Fruit fly (Drosophila melanogaster): Measurements from ENCODE around the gene CG15385.

The CG15385 gene

dm6 chr2L:2202853-2203717, 9.3 kb downstream of the CG15385 start (continued):
- peak; percentile 8 for TF ChIP-seq CG11723 (GFP tag; optimal IDR thresholded peaks at IDR 0.05)
- 0 out of 3 replicates have a peak, but pooled peaks have one; percentile 10 for TF ChIP-seq H15 (GFP tag; IDR thresholded peaks at IDR 0.05)
- no peak for TF ChIP-seq CG3995 (GFP tag; optimal IDR thresholded peaks at IDR 0.05)
- no peak for TF ChIP-seq Usf (GFP tag; optimal IDR thresholded peaks at IDR 0.05)
- no peak for TF ChIP-seq Ets65A (GFP tag)
- peak; percentile 39 for TF ChIP-seq kay (GFP tag; optimal IDR thresholded peaks at IDR 0.05)
- TF ChIP-seq lilli (GFP tag; optimal IDR thresholded peaks at IDR 0.05), result no peak
- no peak for TF ChIP-seq fd3F (GFP tag; optimal IDR thresholded peaks at IDR 0.05)
- TF ChIP-seq B-H1 (GFP tag; IDR thresholded peaks at IDR 0.05), result no peak; the same call in 2 of the 3 replicates
- no peak for TF ChIP-seq Lim3 (GFP tag; IDR thresholded peaks at IDR 0.05)
- no peak for TF ChIP-seq CrebB (tag; optimal IDR thresholded peaks at IDR 0.05)
- TF ChIP-seq CG15696 (tag; optimal IDR thresholded peaks at IDR 0.05), result no peak
- TF ChIP-seq Opbp (GFP tag; IDR thresholded peaks at IDR 0.05; ENCODE audit: partially characterized antibody), result peak; percentile 64
- TF ChIP-seq CG32772 (GFP tag; IDR thresholded peaks at IDR 0.05), result no peak
- TF ChIP-seq NK7.1 (GFP tag; optimal IDR thresholded peaks at IDR 0.05), result no peak
- peak; percentile 69 for TF ChIP-seq Drgx (GFP tag; IDR thresholded peaks at IDR 0.05)
- peak; percentile 20; the same call in 1 of the 2 replicates for TF ChIP-seq hbn (GFP tag; IDR thresholded peaks at IDR 0.05; ENCODE audit: partially characterized antibody)
- TF ChIP-seq CG12071 (GFP tag; optimal IDR thresholded peaks at IDR 0.05), result peak; percentile 1
- TF ChIP-seq CG13296 (GFP tag; optimal IDR thresholded peaks at IDR 0.05), result no peak
- TF ChIP-seq trem (tag; optimal IDR thresholded peaks at IDR 0.05), result no peak
- TF ChIP-seq ind (GFP tag; optimal IDR thresholded peaks at IDR 0.05), result no peak
- TF ChIP-seq Side (GFP tag; optimal IDR thresholded peaks at IDR 0.05), result no peak
- TF ChIP-seq gfzf (GFP tag; optimal IDR thresholded peaks at IDR 0.05), result no peak
- TF ChIP-seq ken (GFP tag; IDR thresholded peaks at IDR 0.05), result peak; percentile 4; the same call in 1 of the 3 replicates
- no peak for TF ChIP-seq CG18619 (GFP tag; optimal IDR thresholded peaks at IDR 0.05)
- TF ChIP-seq CG43689 (GFP tag; IDR thresholded peaks at IDR 0.05), result no peak
- TF ChIP-seq CG12744 (GFP tag; optimal IDR thresholded peaks at IDR 0.05), result no peak
- TF ChIP-seq az2 (GFP tag; optimal IDR thresholded peaks at IDR 0.05), result no peak
- peak; percentile 70 for TF ChIP-seq rib (GFP tag; IDR thresholded peaks at IDR 0.05)
- peak; percentile 51 for TF ChIP-seq Adf1 (GFP tag; IDR thresholded peaks at IDR 0.05)
- no peak for TF ChIP-seq CG10147 (GFP tag; optimal IDR thresholded peaks at IDR 0.05)
- no peak for TF ChIP-seq inv (GFP tag; IDR thresholded peaks at IDR 0.05; ENCODE audit: partially characterized antibody)
- TF ChIP-seq CG10959 (GFP tag; IDR thresholded peaks at IDR 0.05), result no peak
- no peak; the same call in 1 of the 2 replicates for TF ChIP-seq ato (GFP tag; IDR thresholded peaks at IDR 0.05; ENCODE audit: partially characterized antibody)
- no peak for TF ChIP-seq Neu2 (GFP tag; optimal IDR thresholded peaks at IDR 0.05; ENCODE audit: borderline replicate concordance)
- TF ChIP-seq CG4854 (GFP tag; optimal IDR thresholded peaks at IDR 0.05), result no peak
- TF ChIP-seq CG9876 (GFP tag; optimal IDR thresholded peaks at IDR 0.05), result no peak
- TF ChIP-seq vnd (GFP tag; IDR thresholded peaks at IDR 0.05; ENCODE audit: partially characterized antibody), result no peak
- TF ChIP-seq CG5245 (GFP tag; optimal IDR thresholded peaks at IDR 0.05), result no peak
- no peak for TF ChIP-seq CG7556 (GFP tag; optimal IDR thresholded peaks at IDR 0.05)
- peak; percentile 77 for TF ChIP-seq sd (tag; optimal IDR thresholded peaks at IDR 0.05)
- no peak for TF ChIP-seq CG11247 (GFP tag; IDR thresholded peaks at IDR 0.05)
- peak; percentile 26 for TF ChIP-seq Nf-YB (GFP tag; optimal IDR thresholded peaks at IDR 0.05)
- TF ChIP-seq CG12219 (GFP tag; optimal IDR thresholded peaks at IDR 0.05), result no peak
- no peak for TF ChIP-seq bigmax (GFP tag; optimal IDR thresholded peaks at IDR 0.05)
- no peak for TF ChIP-seq CG18764 (GFP tag; optimal IDR thresholded peaks at IDR 0.05)
- no peak for TF ChIP-seq CG10979 (tag; optimal IDR thresholded peaks at IDR 0.05)
- TF ChIP-seq dan (GFP tag; IDR thresholded peaks at IDR 0.05), result no peak
- no peak for TF ChIP-seq kah (GFP tag; optimal IDR thresholded peaks at IDR 0.05)
